Worm (Caenorhabditis elegans): ENCODE data around the gene srbc-30.

Gene srbc-30

ce11 chrV:3506252-3506651, 26.0 kb upstream of the srbc-30 start, which contains the start of gene ugt-64:
ugt-64 (minus strand) TSS chrV:3506352.
- TF ChIP-seq lsl-1 (GFP tag; optimal IDR thresholded peaks at IDR 0.05) = peak; percentile 24

ce11 chrV:3505745-3506144, 25.5 kb upstream of the srbc-30 start:
- TF ChIP-seq pha-4 (tag; optimal IDR thresholded peaks at IDR 0.05) (peak; percentile 48), mes-4 (tag; optimal IDR thresholded peaks at IDR 0.05) (no peak), nhr-120 (GFP tag; IDR thresholded peaks at IDR 0.05) (no peak), nfyb-1 (GFP tag; IDR thresholded peaks at IDR 0.05) (no peak), ztf-6 (GFP tag; IDR thresholded peaks at IDR 0.05) (no peak), attf-3 (GFP tag; conservative IDR thresholded peaks at IDR 0.05) (no peak), lag-1 (GFP tag; IDR thresholded peaks at IDR 0.05) (no peak), ceh-91 (GFP tag; IDR thresholded peaks at IDR 0.05) (no peak), B0261.1 (tag; optimal IDR thresholded peaks at IDR 0.05) (no peak), chd-7 (tag; optimal IDR thresholded peaks at IDR 0.05) (no peak), egrh-3 (GFP tag; IDR thresholded peaks at IDR 0.05) (no peak), atf-7 (tag; optimal IDR thresholded peaks at IDR 0.05) (peak; percentile 26), gei-17 (GFP tag; optimal IDR thresholded peaks at IDR 0.05) (no peak), snpc-4 (GFP tag; optimal IDR thresholded peaks at IDR 0.05) (no peak), snpc-4 (tag; optimal IDR thresholded peaks at IDR 0.05) (no peak), ceh-58 (GFP tag; IDR thresholded peaks at IDR 0.05) (no peak), aptf-2 (GFP tag; conservative IDR thresholded peaks at IDR 0.05) (no peak), F33H1.4 (GFP tag; IDR thresholded peaks at IDR 0.05) (no peak), akir-1 (GFP tag; optimal IDR thresholded peaks at IDR 0.05) (no peak), rcor-1 (GFP tag; IDR thresholded peaks at IDR 0.05) (no peak), madf-8 (GFP tag; conservative IDR thresholded peaks at IDR 0.05) (no peak), Y95B8A.8 (GFP tag; IDR thresholded peaks at IDR 0.05) (no peak), bed-1 (GFP tag; IDR thresholded peaks at IDR 0.05) (no peak), somi-1 (GFP tag; optimal IDR thresholded peaks at IDR 0.05) (no peak), Y53G8AR.9 (GFP tag; conservative IDR thresholded peaks at IDR 0.05) (no peak), Y67H2A.10 (GFP tag; conservative IDR thresholded peaks at IDR 0.05) (no peak), mxl-1 (tag; optimal IDR thresholded peaks at IDR 0.05) (no peak), nfya-1 (tag; optimal IDR thresholded peaks at IDR 0.05; ENCODE audit: borderline replicate concordance, insufficient read depth) (no peak), hrde-1 (tag; optimal IDR thresholded peaks at IDR 0.05; ENCODE audit: borderline replicate concordance) (no peak), T26A5.8 (tag; optimal IDR thresholded peaks at IDR 0.05) (no peak), unc-62 (GFP tag; optimal IDR thresholded peaks at IDR 0.05) (peak; percentile 62), unc-130 (GFP tag; optimal IDR thresholded peaks at IDR 0.05) (no peak), tbp1 (GFP tag; optimal IDR thresholded peaks at IDR 0.05) (peak; percentile 21), egl-44 (GFP tag; IDR thresholded peaks at IDR 0.05) (no peak), ztf-3 (GFP tag; optimal IDR thresholded peaks at IDR 0.05) (no peak), nhr-90 (tag; optimal IDR thresholded peaks at IDR 0.05) (no peak), T07F8.4 (tag; optimal IDR thresholded peaks at IDR 0.05) (no peak), lin-54 (GFP tag; optimal IDR thresholded peaks at IDR 0.05) (no peak), F10E7.11 (tag; optimal IDR thresholded peaks at IDR 0.05) (no peak), nhr-80 (tag; optimal IDR thresholded peaks at IDR 0.05) (peak; percentile 79), ceh-27 (GFP tag; optimal IDR thresholded peaks at IDR 0.05) (no peak), B0035.1 (tag; optimal IDR thresholded peaks at IDR 0.05) (no peak)

Data from whole organism, young adult.